Worm (Caenorhabditis elegans): ENCODE data around the gene hsp-43.
A peak's percentile ranks its signal among the peaks of the same experiment; 100 is the strongest.

Gene hsp-43

ce11 chrX:6273772-6274171 lies 38.4 kb upstream of the hsp-43 start:
- TF ChIP-seq nhr-23 (tag; optimal IDR thresholded peaks at IDR 0.05) (no peak), pha-4 (tag; optimal IDR thresholded peaks at IDR 0.05) (no peak), aly-2 (tag; optimal IDR thresholded peaks at IDR 0.05) (no peak), snpc-4 (tag; optimal IDR thresholded peaks at IDR 0.05) (no peak), ztf-4 (tag; optimal IDR thresholded peaks at IDR 0.05) (no peak), nhr-43 (tag; optimal IDR thresholded peaks at IDR 0.05; ENCODE audit: poor library complexity, severe bottlenecking) (no peak), ama-1 (optimal IDR thresholded peaks at IDR 0.05) (no peak), nhr-76 (tag; optimal IDR thresholded peaks at IDR 0.05) (no peak), unc-39 (tag; optimal IDR thresholded peaks at IDR 0.05) (no peak)

DNA sequence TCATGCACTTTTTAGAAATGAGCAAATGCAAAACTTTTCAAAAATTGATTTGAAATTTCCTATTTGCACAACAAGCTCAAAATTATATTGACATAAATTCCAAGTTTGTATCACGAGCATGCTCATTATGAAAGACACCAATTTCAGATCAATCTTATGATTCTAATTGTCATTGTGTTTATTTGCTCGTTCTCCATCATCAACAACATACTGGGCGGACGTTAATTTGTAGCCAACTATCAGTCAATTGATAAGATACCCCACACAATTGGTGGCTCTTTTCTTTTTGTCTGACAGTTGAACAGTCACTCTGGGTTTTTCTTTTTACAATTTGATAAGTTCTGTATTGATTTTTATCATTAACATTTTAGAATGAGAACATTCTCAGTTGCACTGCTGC lies 36.4 kb upstream of the hsp-43 start, which contains the start of gene lro-1:
TSS of gene lro-1 (plus strand) at position 372 of the 400 bp plus-strand sequence.
- TF ChIP-seq elt-3 (tag; optimal IDR thresholded peaks at IDR 0.05) (no peak), nhr-11 (tag; optimal IDR thresholded peaks at IDR 0.05) (no peak), nhr-67 (tag; optimal IDR thresholded peaks at IDR 0.05) (no peak), zag-1 (tag; optimal IDR thresholded peaks at IDR 0.05) (no peak), daf-12 (tag; optimal IDR thresholded peaks at IDR 0.05) (no peak), mml-1 (tag; optimal IDR thresholded peaks at IDR 0.05) (no peak), snpc-4 (tag; optimal IDR thresholded peaks at IDR 0.05) (no peak), pqm-1 (tag; optimal IDR thresholded peaks at IDR 0.05) (peak; percentile 88), fkh-2 (tag; optimal IDR thresholded peaks at IDR 0.05) (no peak), nhr-237 (tag; optimal IDR thresholded peaks at IDR 0.05) (no peak), lin-15B (tag; optimal IDR thresholded peaks at IDR 0.05) (no peak), R02D3.7 (tag; optimal IDR thresholded peaks at IDR 0.05) (no peak), fos-1 (tag; optimal IDR thresholded peaks at IDR 0.05) (no peak), skn-1 (tag; optimal IDR thresholded peaks at IDR 0.05) (peak; percentile 76), ceh-28 (tag; optimal IDR thresholded peaks at IDR 0.05) (no peak), jun-1 (tag; optimal IDR thresholded peaks at IDR 0.05) (peak; percentile 40), nhr-12 (tag; optimal IDR thresholded peaks at IDR 0.05) (no peak), fkh-10 (GFP tag; optimal IDR thresholded peaks at IDR 0.05) (no peak), mdl-1 (tag; optimal IDR thresholded peaks at IDR 0.05) (no peak), ceh-82 (tag; optimal IDR thresholded peaks at IDR 0.05) (no peak), unc-62 (GFP tag; optimal IDR thresholded peaks at IDR 0.05) (no peak), tbx-2 (tag; optimal IDR thresholded peaks at IDR 0.05) (no peak), ZK546.5 (tag; optimal IDR thresholded peaks at IDR 0.05) (no peak), nfya-1 (tag; optimal IDR thresholded peaks at IDR 0.05; ENCODE audit: insufficient read depth) (no peak), eor-1 (tag; optimal IDR thresholded peaks at IDR 0.05) (no peak), ztf-4 (tag; optimal IDR thresholded peaks at IDR 0.05) (no peak), ceh-16 (tag; optimal IDR thresholded peaks at IDR 0.05) (no peak), pha-4 (tag; optimal IDR thresholded peaks at IDR 0.05) (peak; percentile 37), nhr-28 (tag; optimal IDR thresholded peaks at IDR 0.05) (no peak), ceh-9 (tag; optimal IDR thresholded peaks at IDR 0.05) (no peak), nhr-25 (tag; optimal IDR thresholded peaks at IDR 0.05) (no peak), nhr-76 (tag; optimal IDR thresholded peaks at IDR 0.05) (no peak), aly-2 (tag; optimal IDR thresholded peaks at IDR 0.05) (no peak), lsy-12 (tag; optimal IDR thresholded peaks at IDR 0.05) (no peak), lin-39 (tag; optimal IDR thresholded peaks at IDR 0.05) (no peak), unc-39 (tag; optimal IDR thresholded peaks at IDR 0.05) (no peak), elt-2 (tag; optimal IDR thresholded peaks at IDR 0.05) (peak; percentile 94), ztf-11 (tag; optimal IDR thresholded peaks at IDR 0.05) (no peak), egl-27 (tag; optimal IDR thresholded peaks at IDR 0.05) (no peak), nhr-43 (tag; optimal IDR thresholded peaks at IDR 0.05; ENCODE audit: poor library complexity, severe bottlenecking) (no peak), egl-5 (tag; optimal IDR thresholded peaks at IDR 0.05) (no peak), hmg-11 (tag; optimal IDR thresholded peaks at IDR 0.05) (no peak), nhr-77 (tag; optimal IDR thresholded peaks at IDR 0.05) (no peak), elt-1 (tag; optimal IDR thresholded peaks at IDR 0.05) (no peak)
